Worm (Caenorhabditis elegans) whole organism, L3 larva: ENCODE data around the gene srh-16.

Experiments
- elt-3 ChIP-seq, 3 experiments: fragments of 150-350 bp in 1 of 3; sonication (generic microtip) in 2 of 3; optimal IDR thresholded peaks; 2 replicates in 2 of 3; 4 replicates in 1 of 3; lab custom pipeline; 2014 to 2017; ENCODE audit warnings: missing biosample characterization in 3 of 3, missing genetic modification characterization in 3 of 3
- eor-1 ChIP-seq, 2 experiments: fragments of 150-350 bp; optimal IDR thresholded peaks; 2 replicates each; lab custom pipeline; 2014 to 2018; ENCODE audit warnings: missing biosample characterization in 2 of 2, missing genetic modification characterization in 2 of 2
- nhr-12 ChIP-seq: fragments of 150-350 bp; optimal IDR thresholded peaks from 2 replicates; lab custom pipeline; 2014; ENCODE audit warnings: missing biosample characterization, missing genetic modification characterization
- nhr-28 ChIP-seq: fragments of 150-350 bp; optimal IDR thresholded peaks from 2 replicates; lab custom pipeline; 2014; ENCODE audit warnings: missing biosample characterization, missing genetic modification characterization
- nhr-43 ChIP-seq: sonication (generic microtip); optimal IDR thresholded peaks from 2 replicates; lab custom pipeline; 2016; ENCODE audit warnings: mild to moderate bottlenecking, missing genetic modification characterization, missing compliant biosample characterization; ENCODE audit not compliant: poor library complexity, severe bottlenecking

DNA sequence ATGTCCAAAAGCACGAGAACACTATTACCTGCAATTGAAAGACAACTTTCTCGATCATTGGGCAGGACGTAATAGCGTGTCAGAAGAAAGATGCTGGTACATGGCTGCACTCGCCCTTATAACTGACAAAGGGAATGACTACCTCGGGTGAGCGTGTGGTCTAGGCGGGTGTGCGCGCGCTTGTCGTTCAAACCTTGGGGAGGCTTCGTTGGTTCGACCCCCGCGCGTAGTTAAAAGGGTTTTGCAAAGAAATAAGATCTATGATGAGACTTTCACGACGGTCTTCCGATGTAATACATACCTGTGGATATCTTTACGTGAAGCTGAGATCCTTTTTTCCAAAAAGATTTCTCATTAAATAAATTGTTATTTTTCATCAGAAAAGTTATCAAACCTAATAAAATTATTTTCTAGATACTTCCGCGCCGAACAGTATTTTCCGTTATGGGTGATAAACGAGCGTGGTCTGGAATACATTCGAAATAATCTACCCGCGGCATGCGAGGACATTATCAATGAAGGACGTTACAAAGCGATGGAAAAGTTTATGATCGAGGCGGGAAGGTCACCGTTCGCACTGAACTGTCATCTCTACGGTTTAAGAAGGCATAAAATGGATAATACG is 11.9 kb downstream of the srh-16 start:
- TF ChIP-seq nhr-43 (tag; lab: Kevin White, UChicago) = peak; percentile 97
- TF ChIP-seq nhr-12 (tag; lab: Kevin White, UChicago) = peak; percentile 4
- TF ChIP-seq elt-3 (tag; optimal IDR thresholded peaks at IDR 0.05; lab: Kevin White, UChicago) = peak in 2 of 3 experiments; percentile 28 to 77
- no peak for TF ChIP-seq eor-1 (tag; optimal IDR thresholded peaks at IDR 0.05; lab: Kevin White, UChicago)
- peak; percentile 56 for TF ChIP-seq nhr-28 (tag; lab: Kevin White, UChicago)
